Worm (Caenorhabditis elegans): ENCODE measurements around the gene C04G2.5.

ce11 chrIV:10060795-10061194, 34.3 kb downstream of the C04G2.5 start:
- no peak for TF ChIP-seq mep-1 (tag; optimal IDR thresholded peaks at IDR 0.05)
- TF ChIP-seq unc-39 (tag; optimal IDR thresholded peaks at IDR 0.05), result no peak
- no peak for TF ChIP-seq snpc-4 (tag; optimal IDR thresholded peaks at IDR 0.05)
- no peak for TF ChIP-seq sem-2 (GFP tag; optimal IDR thresholded peaks at IDR 0.05)

Measured in whole organism, mixed stage, embryonic.